Fruit fly (Drosophila melanogaster): ENCODE data around the gene Nepl21.

The Nepl21 gene

DNA sequence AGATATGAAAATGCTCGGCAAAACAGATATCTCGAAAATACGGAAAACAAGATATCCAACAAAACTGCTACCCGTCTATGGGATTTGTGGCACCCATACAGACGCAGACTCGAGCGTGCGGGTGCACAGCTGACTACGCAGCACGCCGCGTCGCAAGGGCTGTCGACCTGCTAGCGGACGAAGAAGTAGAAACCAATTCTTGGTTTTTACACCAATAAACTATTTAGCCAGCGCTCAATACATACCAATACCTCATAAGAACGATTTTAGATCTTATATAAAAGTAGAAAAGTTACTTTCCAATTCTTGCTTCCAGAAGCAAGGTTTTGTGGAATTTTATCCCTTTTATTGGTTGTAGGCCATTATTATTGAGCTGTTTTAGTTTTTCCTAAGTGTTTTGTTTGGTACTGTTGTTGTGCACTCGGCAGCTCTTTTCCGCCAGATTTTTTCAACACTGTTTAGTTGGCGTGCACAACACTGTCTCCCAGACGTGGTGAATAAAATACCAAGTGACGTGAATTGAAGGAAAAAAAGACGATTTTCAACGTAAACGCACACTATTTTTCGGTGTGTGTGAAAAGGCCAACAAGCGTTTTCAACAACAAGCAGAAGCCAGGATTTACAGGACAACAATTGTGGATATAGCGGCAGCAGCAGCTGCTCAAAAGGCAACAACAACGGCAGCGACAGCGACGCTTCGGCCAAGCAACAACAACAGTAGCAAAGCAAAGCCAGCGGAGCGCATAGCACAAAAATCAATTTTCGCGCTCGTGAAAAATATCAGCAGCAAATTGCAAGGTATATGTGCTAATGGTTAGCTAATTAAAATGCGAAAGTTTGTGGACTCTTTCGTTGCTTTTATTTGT, 5.3 kb downstream of the Nepl21 start:
- peak; percentile 61 for TF ChIP-seq CG17801 (GFP tag; optimal IDR thresholded peaks at IDR 0.05; ENCODE audit: partially characterized antibody)

DNA sequence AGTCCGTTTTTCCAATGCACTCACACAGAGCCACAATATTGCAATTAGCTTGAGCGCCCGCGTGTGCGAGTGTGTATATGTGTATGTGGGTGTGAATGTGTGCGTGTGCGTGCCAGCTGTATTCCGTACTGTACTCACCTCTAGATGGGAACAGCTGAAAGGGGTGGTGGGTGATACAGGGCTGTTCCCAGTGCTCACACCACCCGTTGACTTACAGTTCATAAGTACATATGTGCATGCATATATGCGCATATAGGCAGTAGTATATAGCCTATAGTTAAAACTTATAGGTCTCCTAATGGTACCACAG, 5.9 kb downstream of the Nepl21 start:
- no peak for TF ChIP-seq CG17801 (GFP tag; optimal IDR thresholded peaks at IDR 0.05; ENCODE audit: partially characterized antibody)

DNA sequence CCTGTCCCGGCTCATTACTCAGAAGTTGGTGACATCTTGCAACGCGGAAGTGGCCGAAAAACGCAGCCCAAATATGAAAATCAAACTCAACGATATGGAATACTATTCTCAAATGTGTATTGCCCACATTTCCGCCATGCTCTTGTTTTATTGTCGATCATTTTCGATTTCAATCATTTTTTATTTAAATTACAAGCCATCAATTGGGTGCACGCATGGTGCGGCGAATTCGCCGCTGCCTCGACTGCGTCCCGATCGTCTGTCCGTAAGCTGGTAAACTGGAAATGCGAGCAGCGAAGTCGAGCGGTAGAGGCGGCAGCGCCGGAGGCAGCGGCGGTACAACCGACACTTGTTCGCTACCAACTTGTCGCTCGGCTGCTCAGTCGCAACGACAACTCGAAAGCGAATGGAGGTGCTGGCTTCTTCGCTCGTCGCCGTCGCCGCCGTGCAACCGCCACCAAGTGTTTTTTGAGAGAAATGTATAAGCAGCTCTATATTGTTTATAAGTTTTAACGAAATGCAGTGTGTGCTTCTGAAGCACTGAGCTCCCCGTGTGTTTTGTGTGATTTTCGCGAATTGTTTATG, 8.1 kb downstream of the Nepl21 start:
- TF ChIP-seq CG17801 (GFP tag; optimal IDR thresholded peaks at IDR 0.05; ENCODE audit: partially characterized antibody) = no peak

DNA sequence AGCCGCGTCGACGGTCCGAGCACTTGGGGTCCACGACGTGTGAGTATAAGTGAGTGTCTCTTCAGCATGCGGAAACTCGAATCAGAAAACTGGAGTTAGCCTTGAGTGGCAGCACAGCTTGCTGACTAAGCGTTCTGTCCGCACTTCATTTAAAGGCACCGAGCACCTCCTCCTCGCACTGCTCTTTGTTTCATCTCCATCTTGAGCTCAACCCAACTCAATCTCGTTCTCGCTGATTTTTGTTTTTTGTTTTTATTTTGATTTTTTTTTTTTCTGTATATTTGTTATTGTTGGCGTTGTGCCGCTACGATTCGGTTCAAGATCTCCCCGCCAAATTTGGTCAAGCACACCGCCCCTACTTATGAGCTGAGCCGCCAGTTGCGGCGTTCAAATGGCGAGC, 11.5 kb downstream of the Nepl21 start:
- TF ChIP-seq CG17801 (GFP tag; optimal IDR thresholded peaks at IDR 0.05; ENCODE audit: partially characterized antibody) = no peak

DNA sequence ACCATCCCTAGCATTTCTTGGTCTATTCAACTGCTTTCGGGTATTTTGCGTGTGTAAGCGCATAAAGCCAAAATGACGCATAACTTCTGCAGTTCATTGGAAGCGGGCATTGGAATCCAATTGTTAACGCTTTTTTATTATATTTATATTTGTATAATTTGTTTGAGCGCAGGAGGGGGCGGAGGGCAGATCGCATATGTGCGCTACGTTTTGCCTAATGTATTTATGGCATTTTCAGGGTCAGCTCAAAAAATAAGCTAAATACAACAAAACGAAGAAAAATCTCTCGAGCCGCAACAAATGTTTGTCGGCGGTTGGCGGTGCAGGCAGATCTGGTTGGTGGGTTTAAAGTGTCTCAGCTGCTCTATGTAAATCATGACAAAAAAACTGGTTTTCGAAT, 14.4 kb downstream of the Nepl21 start:
- no peak for TF ChIP-seq CG17801 (GFP tag; optimal IDR thresholded peaks at IDR 0.05; ENCODE audit: partially characterized antibody)

DNA sequence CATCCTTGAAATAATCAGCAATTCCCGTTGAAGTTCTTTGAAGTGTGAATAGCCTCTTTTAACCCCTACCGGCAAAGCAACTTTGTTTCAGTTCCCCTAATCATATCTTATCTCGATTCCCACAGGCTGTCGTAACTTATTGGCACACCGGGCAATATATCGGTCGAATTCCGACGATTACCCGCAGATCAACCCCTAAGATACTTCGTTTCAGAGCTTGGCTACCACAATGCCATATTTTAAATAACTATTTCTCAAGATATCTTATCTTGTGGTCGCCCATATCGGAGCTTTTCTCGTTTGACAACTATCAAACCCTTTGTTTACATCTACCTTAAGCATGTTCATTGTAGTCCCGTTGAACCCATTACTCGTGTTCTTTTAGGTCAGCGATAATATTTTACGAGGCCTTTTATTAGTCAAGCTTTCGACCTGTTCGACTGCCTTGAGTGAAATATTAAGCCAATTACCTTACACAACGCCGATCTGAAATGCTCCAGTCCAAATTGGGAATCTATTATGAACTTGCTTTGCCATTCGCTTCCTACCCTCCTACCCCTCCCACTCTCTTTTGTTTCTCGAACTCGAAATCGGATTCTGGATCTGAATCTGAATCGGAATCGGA, 15.5 kb downstream of the Nepl21 start:
- TF ChIP-seq CG17801 (GFP tag; optimal IDR thresholded peaks at IDR 0.05; ENCODE audit: partially characterized antibody) = no peak

DNA sequence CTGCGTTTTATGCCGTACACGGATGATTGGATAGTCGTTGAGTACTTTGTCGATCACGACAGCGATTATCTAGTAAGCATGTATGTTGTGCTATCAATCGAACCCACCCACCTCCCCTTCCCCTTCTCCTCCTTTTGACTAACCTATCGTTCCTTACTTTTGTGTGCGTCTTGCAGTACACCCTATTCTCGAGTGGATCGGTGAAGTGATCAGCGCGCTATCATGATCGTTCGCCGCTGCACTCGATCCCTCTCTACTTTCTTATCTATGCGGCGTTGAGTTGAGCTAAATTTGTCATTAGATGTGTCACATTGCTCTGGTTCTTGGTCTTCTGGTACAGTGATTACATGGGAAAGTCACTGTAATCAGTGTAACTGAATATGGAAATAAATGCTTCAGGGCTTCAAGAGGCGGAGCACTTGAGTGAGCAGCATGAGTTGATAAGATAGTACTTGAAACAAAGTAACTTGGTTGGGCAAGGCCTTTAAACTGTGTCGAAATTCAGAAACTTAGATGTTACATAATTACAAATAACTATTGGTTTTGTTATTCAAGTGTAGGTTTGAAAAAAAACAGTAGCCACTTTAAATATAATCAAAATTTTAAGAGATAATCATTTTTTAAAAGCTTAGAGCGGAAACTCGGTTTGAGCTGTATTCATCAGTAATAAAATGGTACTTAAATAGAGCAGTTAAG, 18.1 kb downstream of the Nepl21 start:
- TF ChIP-seq CG17801 (GFP tag; optimal IDR thresholded peaks at IDR 0.05; ENCODE audit: partially characterized antibody) = no peak

DNA sequence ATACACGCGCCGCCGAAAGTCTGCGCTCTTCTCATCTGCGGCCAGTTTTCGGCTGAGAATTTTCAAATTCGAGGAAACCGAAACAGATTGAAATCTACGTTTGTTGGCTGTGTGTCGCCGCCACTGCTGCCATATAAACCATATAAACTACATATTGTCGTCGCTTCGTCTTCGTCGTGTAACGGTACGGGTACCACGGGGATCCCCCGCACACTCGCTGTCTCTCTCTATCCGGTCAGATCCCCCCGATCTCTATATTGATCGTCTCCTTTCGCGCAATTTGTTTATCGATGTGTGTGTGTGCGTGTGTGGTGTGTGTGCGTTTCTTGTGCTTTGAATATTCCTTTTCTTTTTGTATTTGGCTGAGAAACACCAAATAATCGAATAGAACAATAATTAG, 19.9 kb downstream of the Nepl21 start:
- TF ChIP-seq CG17801 (GFP tag; optimal IDR thresholded peaks at IDR 0.05; ENCODE audit: partially characterized antibody) = no peak

DNA sequence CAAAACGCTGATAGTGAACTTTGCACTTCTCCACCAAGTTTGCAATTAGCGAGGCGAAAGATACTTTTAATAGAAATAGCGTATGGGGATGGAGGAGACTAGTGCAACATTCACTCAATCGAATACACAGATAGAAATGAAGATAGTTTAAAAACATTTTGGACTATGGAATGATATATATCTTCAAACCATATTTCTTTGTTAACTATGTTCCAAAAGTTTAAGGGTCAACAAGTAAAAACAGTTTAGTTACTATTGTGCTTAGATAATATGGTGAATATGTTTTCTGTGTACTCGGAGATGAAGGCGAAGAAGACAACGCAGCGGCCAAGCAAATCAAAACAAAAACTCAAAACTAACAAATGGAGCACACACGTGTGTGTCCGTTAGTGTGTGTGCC, 20.7 kb downstream of the Nepl21 start:
- no peak for TF ChIP-seq CG17801 (GFP tag; optimal IDR thresholded peaks at IDR 0.05; ENCODE audit: partially characterized antibody)

DNA sequence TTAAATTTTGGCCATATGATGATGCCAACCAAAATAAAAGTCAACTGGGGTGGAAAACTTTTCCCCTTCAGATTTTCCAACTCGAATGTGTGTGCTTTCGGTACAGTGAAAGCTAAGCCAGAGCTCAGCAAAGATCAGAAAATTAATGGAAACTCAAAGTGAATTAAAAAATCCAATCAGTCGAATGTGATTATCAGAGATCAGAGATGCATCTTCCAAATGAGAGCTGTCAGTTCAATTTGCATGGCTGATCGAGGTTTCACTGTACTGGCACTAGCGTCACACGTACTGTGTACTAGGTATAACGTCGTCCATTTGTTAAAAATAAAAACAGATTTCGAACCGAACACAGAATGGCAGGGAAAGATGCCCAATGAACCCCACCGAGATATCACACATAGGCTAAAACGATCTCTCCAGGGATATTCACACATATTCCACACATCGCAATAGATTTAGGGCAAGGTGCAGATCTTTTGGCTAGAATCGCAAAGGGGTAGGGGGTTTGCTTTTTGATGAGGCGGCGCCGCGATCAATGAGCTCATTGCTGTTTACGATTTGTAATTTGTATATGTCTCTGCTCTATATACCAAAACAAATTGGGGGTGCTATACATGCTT, 21.4 kb downstream of the Nepl21 start:
- TF ChIP-seq CG17801 (GFP tag; optimal IDR thresholded peaks at IDR 0.05; ENCODE audit: partially characterized antibody) = no peak

DNA sequence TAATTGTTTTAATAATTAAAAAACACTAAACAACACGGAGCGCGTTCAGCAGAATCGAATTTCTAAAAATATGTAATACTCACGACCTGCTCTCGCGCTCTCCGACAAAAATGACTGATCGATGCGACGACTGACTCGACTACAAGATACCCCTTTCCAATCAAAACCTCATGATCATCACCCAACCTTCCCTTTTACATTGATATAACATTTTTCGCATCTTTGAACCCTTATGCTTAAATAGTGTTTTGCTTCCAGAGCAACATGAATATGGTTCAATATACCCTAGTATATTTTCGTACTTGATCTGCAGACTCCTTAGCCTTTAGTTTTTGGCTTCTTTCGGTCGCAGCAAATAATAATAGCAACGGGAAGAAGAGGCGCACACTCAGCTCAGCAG, 28.3 kb downstream of the Nepl21 start:
- TF ChIP-seq CG17801 (GFP tag; optimal IDR thresholded peaks at IDR 0.05; ENCODE audit: partially characterized antibody) = no peak

DNA sequence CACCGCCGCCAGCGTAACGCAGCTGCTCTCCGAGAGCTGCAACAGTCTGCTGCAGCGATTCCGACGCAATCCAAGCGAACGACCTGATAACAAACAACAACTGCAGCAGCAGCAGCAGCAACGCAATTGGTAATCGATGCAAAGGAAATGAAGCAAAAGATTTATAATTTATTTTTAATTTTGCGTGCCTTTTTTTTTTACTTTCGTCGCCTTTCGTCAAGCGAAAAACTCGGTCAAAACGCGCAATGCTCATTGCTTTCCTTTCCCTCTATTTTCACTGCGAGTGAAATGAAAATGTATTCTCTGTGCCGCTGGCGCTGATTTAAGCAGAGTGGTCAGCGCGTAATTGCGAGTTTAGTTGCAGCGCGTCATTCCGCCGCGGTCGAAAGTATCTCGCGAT, 29.5 kb downstream of the Nepl21 start:
- TF ChIP-seq CG17801 (GFP tag; optimal IDR thresholded peaks at IDR 0.05; ENCODE audit: partially characterized antibody) = no peak

DNA sequence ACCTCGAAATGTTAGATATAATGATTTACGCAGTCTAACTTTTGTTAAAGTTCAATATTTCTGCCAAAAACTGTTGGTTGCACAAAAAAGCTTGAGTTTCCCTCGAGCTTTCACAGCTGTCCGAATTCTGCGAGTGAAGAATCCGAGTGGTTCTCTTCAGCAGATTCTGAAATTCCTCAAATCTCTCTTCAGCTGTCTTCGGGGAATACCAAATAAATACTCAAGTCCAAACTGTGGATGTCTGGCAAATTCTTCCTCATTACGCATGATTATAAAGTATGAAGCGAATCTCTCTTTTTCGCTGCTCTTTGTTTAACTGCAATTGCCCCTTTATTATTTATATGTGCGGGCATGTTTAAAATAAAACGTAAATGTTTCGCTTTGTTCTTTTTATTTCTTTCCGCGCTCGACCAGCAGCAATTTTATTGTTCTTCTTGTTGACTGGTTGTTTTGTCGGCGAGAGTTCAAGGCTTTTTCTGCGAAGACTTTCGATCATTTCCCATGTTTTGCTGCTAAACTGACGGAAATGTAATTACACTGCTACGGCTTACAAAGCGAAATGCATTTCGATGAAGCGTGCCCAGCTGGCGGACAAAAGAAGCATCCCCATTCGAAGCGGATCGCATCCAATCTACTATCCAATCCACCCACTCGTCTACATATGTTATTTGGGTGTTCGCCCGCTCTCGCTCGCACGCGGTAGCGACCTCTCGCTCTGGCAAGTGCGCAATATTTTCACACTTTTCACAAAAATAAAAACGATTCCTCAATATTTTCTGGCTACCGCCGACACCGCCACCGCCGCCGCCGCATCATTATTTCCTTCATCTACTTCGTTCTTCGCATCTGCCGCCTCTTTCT, 30.6 kb downstream of the Nepl21 start:
- TF ChIP-seq CG17801 (GFP tag; optimal IDR thresholded peaks at IDR 0.05; ENCODE audit: partially characterized antibody) = no peak

DNA sequence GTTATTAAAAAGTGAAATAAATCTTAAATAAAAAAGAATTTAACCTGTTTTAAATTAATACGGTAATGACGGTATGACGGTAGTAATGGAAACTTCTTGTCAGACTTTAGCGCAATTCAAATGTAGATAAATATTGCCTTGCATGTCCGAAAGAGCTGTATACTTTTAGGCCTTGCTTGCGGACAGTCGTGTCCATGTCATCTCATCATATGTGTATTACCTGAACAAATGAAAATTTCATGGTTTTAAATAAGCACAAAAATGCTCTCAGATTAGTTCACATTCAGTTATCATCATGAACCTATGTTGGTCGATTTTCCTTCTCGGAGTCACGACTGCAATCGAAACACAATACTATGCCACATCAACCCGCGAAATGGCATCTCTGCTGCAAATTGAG, 39.3 kb downstream of the Nepl21 start, which contains the start of gene CG11828:
Gene CG11828, plus strand, starts transcription at position 301 of the 400 bp plus-strand sequence.
- no peak for TF ChIP-seq CG17801 (GFP tag; optimal IDR thresholded peaks at IDR 0.05; ENCODE audit: partially characterized antibody)

Data from ovary, adult (tissue).